Worm (Caenorhabditis elegans) whole organism, L2 larva: ENCODE results near the gene Y1B5A.1.

ENCODE experiments used
- C34F6.9 ChIP-seq: fragments of 150-350 bp; optimal IDR thresholded peaks from 2 replicates; lab custom pipeline; 2014; ENCODE audit warnings: missing biosample characterization, missing genetic modification characterization
- F13H6.1 ChIP-seq: sonication (generic microtip); optimal IDR thresholded peaks from 2 replicates; lab custom pipeline; 2016; ENCODE audit warnings: missing genetic modification characterization, missing compliant biosample characterization
- R02D3.7 ChIP-seq: fragments of 150-350 bp; optimal IDR thresholded peaks from 2 replicates; lab custom pipeline; 2014; ENCODE audit warnings: missing biosample characterization, missing genetic modification characterization
- ama-1 ChIP-seq: fragments of 150-350 bp; optimal IDR thresholded peaks from 2 replicates; lab custom pipeline; 2018; ENCODE audit warnings: inconsistent platforms
- blmp-1 ChIP-seq: sonication (generic microtip); optimal IDR thresholded peaks from 2 replicates; lab custom pipeline; 2017; ENCODE audit warnings: missing genetic modification characterization, mild to moderate bottlenecking, missing compliant biosample characterization, antibody characterized with exemption, moderate library complexity; ENCODE audit not compliant: insufficient read depth
- ceh-82 ChIP-seq: fragments of 150-350 bp; optimal IDR thresholded peaks from 2 replicates; lab custom pipeline; 2014; ENCODE audit warnings: missing biosample characterization, missing genetic modification characterization
- crh-2 ChIP-seq: sonication (generic microtip); optimal IDR thresholded peaks from 2 replicates; lab custom pipeline; 2017; ENCODE audit warnings: missing biosample characterization, missing genetic modification characterization
- dmd-4 ChIP-seq: sonication (generic microtip); optimal IDR thresholded peaks from 2 replicates; lab custom pipeline; 2017; ENCODE audit warnings: missing biosample characterization, missing genetic modification characterization
- fos-1 ChIP-seq: fragments of 150-350 bp; optimal IDR thresholded peaks from 2 replicates; lab custom pipeline; 2014; ENCODE audit warnings: missing biosample characterization, missing genetic modification characterization
- lin-11 ChIP-seq: fragments of 150-350 bp; sonication (generic microtip); optimal IDR thresholded peaks from 2 replicates; lab custom pipeline; 2014; ENCODE audit warnings: missing biosample characterization, missing genetic modification characterization, inconsistent platforms, mixed read lengths
- lin-13 ChIP-seq: fragments of 150-350 bp; optimal IDR thresholded peaks from 2 replicates; lab custom pipeline; 2014; ENCODE audit warnings: missing biosample characterization, missing genetic modification reagents, missing genetic modification characterization
- lin-39 ChIP-seq: fragments of 150-350 bp; optimal IDR thresholded peaks from 2 replicates; lab custom pipeline; 2014; ENCODE audit warnings: missing biosample characterization, missing genetic modification reagents, missing genetic modification characterization
- lsy-2 ChIP-seq, 2 experiments: fragments of 150-350 bp in 1 of 2; sonication (generic microtip) in 1 of 2; optimal IDR thresholded peaks; 2 replicates each; lab custom pipeline; 2014 to 2017; ENCODE audit warnings: missing biosample characterization in 2 of 2, missing genetic modification characterization in 2 of 2
- mdl-1 ChIP-seq, 2 experiments: fragments of 150-350 bp in 1 of 2; sonication (generic microtip) in 1 of 2; optimal IDR thresholded peaks; 2 replicates each; lab custom pipeline; 2017; ENCODE audit warnings: missing biosample characterization in 2 of 2, missing genetic modification characterization in 2 of 2
- nhr-10 ChIP-seq: sonication (generic microtip); optimal IDR thresholded peaks from 2 replicates; lab custom pipeline; 2017; ENCODE audit warnings: missing biosample characterization, missing genetic modification characterization
- nhr-11 ChIP-seq: fragments of 150-350 bp; optimal IDR thresholded peaks from 2 replicates; lab custom pipeline; 2014; ENCODE audit warnings: missing biosample characterization, missing genetic modification characterization
- nhr-12 ChIP-seq: fragments of 150-350 bp; optimal IDR thresholded peaks from 2 replicates; lab custom pipeline; 2014; ENCODE audit warnings: missing biosample characterization, missing genetic modification characterization
- nhr-129 ChIP-seq: fragments of 150-350 bp; optimal IDR thresholded peaks from 2 replicates; lab custom pipeline; 2014; ENCODE audit warnings: missing biosample characterization, missing genetic modification characterization
- nhr-21 ChIP-seq: fragments of 150-350 bp; optimal IDR thresholded peaks from 2 replicates; lab custom pipeline; 2014; ENCODE audit warnings: missing biosample characterization, missing genetic modification characterization
- nhr-23 ChIP-seq: fragments of 150-350 bp; optimal IDR thresholded peaks from 2 replicates; lab custom pipeline; 2014; ENCODE audit warnings: missing biosample characterization, missing genetic modification reagents, missing genetic modification characterization
- nhr-237 ChIP-seq: fragments of 150-350 bp; optimal IDR thresholded peaks from 2 replicates; lab custom pipeline; 2014; ENCODE audit warnings: missing biosample characterization, missing genetic modification characterization
- nhr-25 ChIP-seq: fragments of 150-350 bp; sonication (generic microtip); optimal IDR thresholded peaks from 3 replicates; lab custom pipeline; 2014; ENCODE audit warnings: missing biosample characterization, missing genetic modification characterization
- nhr-6 ChIP-seq: fragments of 150-350 bp; optimal IDR thresholded peaks from 2 replicates; lab custom pipeline; 2014; ENCODE audit warnings: missing biosample characterization, missing genetic modification characterization
- nhr-77 ChIP-seq: fragments of 150-350 bp; optimal IDR thresholded peaks from 2 replicates; lab custom pipeline; 2014; ENCODE audit warnings: missing biosample characterization, missing genetic modification characterization
- skn-1 ChIP-seq: sonication (generic microtip); optimal IDR thresholded peaks from 2 replicates; lab custom pipeline; 2017; ENCODE audit warnings: missing biosample characterization, missing genetic modification characterization
- sma-9 ChIP-seq, 2 experiments: fragments of 150-350 bp in 1 of 2; sonication (generic microtip) in 1 of 2; optimal IDR thresholded peaks; 2 replicates each; lab custom pipeline; 2014 to 2016; ENCODE audit warnings: missing genetic modification characterization in 2 of 2, mild to moderate bottlenecking in 1 of 2, missing biosample characterization in 1 of 2, missing compliant biosample characterization in 1 of 2, missing genetic modification reagents in 1 of 2, moderate library complexity in 1 of 2
- unc-55 ChIP-seq: fragments of 150-350 bp; sonication (generic microtip); optimal IDR thresholded peaks from 3 replicates; lab custom pipeline; 2014; ENCODE audit warnings: missing biosample characterization, missing genetic modification reagents, missing genetic modification characterization
- unc-62 ChIP-seq: fragments of 150-350 bp; optimal IDR thresholded peaks from 2 replicates; lab custom pipeline; 2014; ENCODE audit warnings: missing biosample characterization, missing genetic modification reagents, missing genetic modification characterization
- ztf-11 ChIP-seq: sonication (generic microtip); optimal IDR thresholded peaks from 2 replicates; lab custom pipeline; 2017; ENCODE audit warnings: missing biosample characterization, missing genetic modification characterization

The Y1B5A.1 gene

DNA sequence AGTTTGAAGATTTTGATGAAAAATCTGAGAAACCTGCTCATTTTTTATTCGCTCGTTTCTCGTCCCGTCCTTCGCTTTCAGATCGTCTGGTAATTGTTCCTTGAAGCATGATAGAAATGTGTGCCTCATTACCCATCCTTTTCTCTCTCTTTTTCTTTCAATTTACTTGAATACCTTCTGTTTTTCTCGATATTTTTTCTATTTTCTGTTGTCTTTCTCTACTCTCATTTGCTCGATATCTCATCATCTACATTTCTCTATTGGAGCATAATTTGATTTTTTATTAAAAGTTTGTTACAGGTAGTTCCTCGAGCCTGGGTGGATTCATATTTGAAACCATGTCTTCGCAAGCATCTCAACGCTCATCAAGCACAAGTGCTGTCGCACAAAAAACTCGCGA, 34.9 kb upstream of the Y1B5A.1 start, which contains the start of gene ubc-17:
TSS of gene ubc-17 (plus strand) at position 301 of the 400 bp plus-strand sequence.
- no peak for TF ChIP-seq nhr-12 (tag; lab: Kevin White, UChicago)
- TF ChIP-seq nhr-21 (tag; lab: Kevin White, UChicago), result no peak
- TF ChIP-seq lin-13 (GFP tag; lab: Kevin White, UChicago), result no peak
- TF ChIP-seq R02D3.7, result no peak
- no peak for TF ChIP-seq nhr-77 (tag; lab: Kevin White, UChicago)
- TF ChIP-seq ztf-11 (tag; lab: Kevin White, UChicago), result no peak
- TF ChIP-seq, all 48 proteins: peak for 0

DNA sequence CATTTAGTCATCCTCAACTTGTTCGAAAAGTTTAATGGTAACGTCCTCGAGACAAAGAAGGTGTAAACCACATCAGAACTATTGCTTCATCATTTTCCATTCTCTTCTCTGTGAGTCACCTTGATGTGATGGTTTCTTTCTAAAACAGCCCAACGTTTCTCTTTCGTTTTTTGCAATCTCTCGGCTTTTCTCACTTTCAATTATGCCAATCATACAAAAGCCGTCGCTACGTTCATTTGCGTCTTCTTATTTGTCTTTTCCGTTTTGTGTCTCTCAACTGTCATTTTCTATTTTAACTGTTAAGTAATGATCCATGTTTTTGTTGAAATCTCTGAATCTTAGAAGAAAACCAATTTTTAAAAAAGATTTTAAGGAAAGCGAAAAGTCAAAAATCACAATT, 27.8 kb upstream of the Y1B5A.1 start, which contains the start of gene B0403.5:
TSS of gene B0403.5 (plus strand) at position 368 of the 400 bp plus-strand sequence.
- TF ChIP-seq ztf-11 (tag; lab: Kevin White, UChicago) (no peak), nhr-6 (tag; lab: Kevin White, UChicago) (no peak), blmp-1 (peak; percentile 51), C34F6.9 (tag; lab: Kevin White, UChicago) (no peak), nhr-77 (tag; lab: Kevin White, UChicago) (no peak), dmd-4 (tag; lab: Kevin White, UChicago) (no peak), nhr-23 (tag; lab: Kevin White, UChicago) (no peak)

DNA sequence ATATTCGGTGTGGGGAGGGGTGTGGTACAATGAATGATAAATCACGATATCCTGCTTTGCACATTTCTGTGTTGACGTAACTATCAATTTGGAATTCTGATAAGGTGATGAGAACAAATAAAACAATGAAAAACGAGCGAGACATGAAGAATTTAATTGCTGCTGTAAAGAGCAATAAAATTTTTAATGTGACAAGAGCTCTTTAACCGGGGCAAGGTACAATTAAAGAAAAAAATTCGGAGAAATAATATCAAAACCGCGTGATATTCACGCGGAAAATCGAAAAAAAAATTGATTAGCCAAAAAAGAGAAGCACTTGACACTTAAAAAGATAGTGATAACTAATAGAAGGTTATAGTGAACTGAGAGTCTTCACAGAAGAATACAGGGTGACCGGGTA, 23.9 kb upstream of the Y1B5A.1 start:
- TF ChIP-seq nhr-11 (no peak), fos-1 (tag; lab: Kevin White, UChicago) (peak; percentile 3)

DNA sequence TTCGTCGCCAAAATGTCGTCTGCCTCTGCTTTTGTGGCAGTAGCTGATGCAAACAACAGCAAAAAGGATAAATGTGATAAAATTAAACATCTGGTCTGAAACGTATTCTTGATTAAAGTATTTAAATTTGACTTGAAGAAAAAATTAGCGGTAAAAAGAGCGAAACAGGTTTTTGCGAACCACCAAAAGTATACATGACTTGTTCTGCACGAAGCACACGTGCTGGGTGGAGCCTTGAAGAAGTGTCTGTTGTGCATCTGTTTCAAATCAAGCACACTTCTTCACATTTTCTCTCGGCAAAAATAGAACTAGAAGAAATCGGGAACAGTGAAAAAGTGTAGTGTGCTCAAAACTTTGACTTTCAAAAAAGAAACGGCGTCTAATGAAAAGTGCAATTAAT, 21.9 kb upstream of the Y1B5A.1 start, which contains the start of gene B0403.3:
TSS of gene B0403.3 (minus strand) at position 101 of the 400 bp plus-strand sequence.
- TF ChIP-seq skn-1 (tag; lab: Kevin White, UChicago) (no peak), nhr-12 (tag; lab: Kevin White, UChicago) (no peak), nhr-237 (no peak), unc-55 (GFP tag; lab: Kevin White, UChicago) (no peak), lin-39 (tag; lab: Kevin White, UChicago) (no peak), lin-11 (tag; lab: Kevin White, UChicago) (no peak), sma-9 (GFP tag; optimal IDR thresholded peaks at IDR 0.05; lab: Kevin White, UChicago) (no peak), sma-9 (tag; optimal IDR thresholded peaks at IDR 0.05; lab: Kevin White, UChicago) (no peak), crh-2 (tag; lab: Kevin White, UChicago) (no peak), unc-62 (GFP tag; lab: Kevin White, UChicago) (no peak), nhr-10 (no peak), F13H6.1 (tag; lab: Kevin White, UChicago) (no peak), ama-1 (lab: Kevin White, UChicago) (no peak), nhr-21 (tag; lab: Kevin White, UChicago) (no peak), nhr-11 (no peak), fos-1 (tag; lab: Kevin White, UChicago) (no peak), lin-13 (GFP tag; lab: Kevin White, UChicago) (no peak), lsy-2 (tag; optimal IDR thresholded peaks at IDR 0.05; lab: Kevin White, UChicago) (no peak)

DNA sequence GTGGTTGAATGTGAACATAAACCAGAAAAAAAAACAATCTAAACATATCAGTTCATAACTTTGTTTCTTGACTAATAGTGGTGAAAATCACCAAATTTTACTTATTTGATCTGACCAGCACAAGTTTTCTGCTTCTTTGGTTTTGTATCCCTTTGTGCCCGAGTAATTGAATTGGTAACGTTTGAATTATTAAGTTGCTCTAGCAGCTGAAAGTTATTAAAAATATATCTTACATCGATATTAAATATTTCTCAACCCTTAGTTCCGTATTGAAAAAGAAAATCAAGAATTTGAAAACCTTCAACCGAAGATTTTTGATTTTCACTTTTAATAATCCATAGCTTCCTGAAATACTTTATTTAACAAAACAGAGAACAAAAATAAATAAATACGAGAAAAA, 19.2 kb upstream of the Y1B5A.1 start:
- no peak for TF ChIP-seq mdl-1 (tag; optimal IDR thresholded peaks at IDR 0.05; lab: Kevin White, UChicago)
- TF ChIP-seq lin-39 (tag; lab: Kevin White, UChicago), result no peak
- no peak for TF ChIP-seq nhr-25
- no peak for TF ChIP-seq ceh-82
- no peak for TF ChIP-seq nhr-6 (tag; lab: Kevin White, UChicago)

DNA sequence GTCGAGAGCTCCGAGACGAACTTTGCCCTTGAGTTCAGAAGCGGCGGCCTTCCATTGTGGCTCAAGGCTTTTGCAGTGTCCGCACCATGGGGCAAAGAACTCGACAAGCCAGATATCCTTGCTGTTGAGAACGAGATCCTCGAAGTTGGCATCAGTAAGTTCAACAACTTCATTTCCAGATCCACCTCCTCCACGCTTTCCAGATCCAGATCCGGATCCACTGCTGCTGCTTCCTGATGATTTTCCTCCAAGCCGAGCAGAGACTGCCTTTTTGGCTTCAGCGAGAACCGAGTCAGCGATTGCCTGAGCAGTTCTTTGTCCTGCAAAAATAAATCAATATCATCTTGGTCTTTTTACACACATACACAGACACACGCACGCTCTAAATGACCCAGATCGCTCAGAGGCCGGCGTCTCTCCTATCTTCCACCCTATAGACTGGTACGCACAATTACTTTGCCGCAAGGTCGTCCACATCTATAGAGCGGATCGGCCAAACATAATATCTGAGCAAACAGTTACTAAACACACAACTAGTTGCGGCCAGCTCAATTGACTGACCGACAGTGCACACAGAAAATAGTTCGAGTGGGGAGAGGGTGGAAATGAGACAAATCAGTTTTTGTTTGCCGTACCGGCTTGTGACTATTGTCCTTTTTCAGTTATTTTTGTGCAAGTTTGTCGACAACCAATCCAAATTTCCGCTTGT, 17.8 kb upstream of the Y1B5A.1 start:
- TF ChIP-seq lin-11 (tag; lab: Kevin White, UChicago) (no peak), nhr-129 (peak; percentile 53), F13H6.1 (tag; lab: Kevin White, UChicago) (peak; percentile 45)
- TF ChIP-seq, all 48 proteins: peak for 2
